Comparison of ENCODE assay signal across 2 worm cellular contexts in the genomic region with DNA sequence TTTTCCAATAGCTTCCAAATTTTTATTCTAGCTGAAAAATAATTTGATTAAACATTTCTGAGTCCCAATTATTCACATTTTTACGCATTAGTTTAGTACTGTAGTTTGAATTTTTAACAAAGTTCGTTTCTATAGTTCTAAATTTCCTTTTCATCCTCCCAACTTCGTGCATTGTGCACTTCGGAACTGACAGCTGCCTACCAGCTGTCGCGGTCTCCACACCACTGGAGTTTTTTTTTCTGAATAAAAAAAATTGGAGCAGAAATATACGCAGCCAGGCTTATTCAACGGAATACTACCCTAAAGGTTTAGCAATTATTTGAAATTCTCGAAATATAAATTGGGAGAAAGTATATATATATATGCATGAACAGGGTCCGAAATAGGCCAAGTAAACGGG.
A peak's percentile ranks its signal among the peaks of the same experiment; 100 is the strongest.
TF ChIP-seq lines count a peak whose summit lies in the region.

No protein-coding gene starts in this region.

TF ChIP-seq in whole organism, early embryonic, 17 proteins besides CTCF, POLR2A, EP300 and RAD21:
- TF ChIP-seq B0310.2 (tag; optimal IDR thresholded peaks at IDR 0.05; lab: Kevin White, UChicago) (peak; percentile 16), aly-1 (tag; optimal IDR thresholded peaks at IDR 0.05; lab: Kevin White, UChicago) (no peak)

TF ChIP-seq in whole organism, mixed stage, embryonic, 35 proteins besides CTCF, POLR2A, EP300 and RAD21:
- TF ChIP-seq hlh-1 (tag; optimal IDR thresholded peaks at IDR 0.05; lab: Kevin White, UChicago) (peak; percentile 91), unc-39 (tag; optimal IDR thresholded peaks at IDR 0.05; lab: Kevin White, UChicago) (no peak)
